Fruit fly (Drosophila melanogaster): ENCODE measurements around the gene Sptr.

Gene Sptr

dm6 chrX:8481462-8481861 lies 17.2 kb upstream of the Sptr start, which contains the start of gene Cp38:
Gene Cp38, plus strand, starts transcription at chrX:8481837.
- no peak for TF ChIP-seq foxo (GFP tag; optimal IDR thresholded peaks at IDR 0.05)
- no peak for TF ChIP-seq Dif (GFP tag; optimal IDR thresholded peaks at IDR 0.05; ENCODE audit: partially characterized antibody)
- TF ChIP-seq Hr83 (GFP tag; optimal IDR thresholded peaks at IDR 0.05; ENCODE audit: poor library complexity, severe bottlenecking): no peak
- no peak for TF ChIP-seq Mio (GFP tag; optimal IDR thresholded peaks at IDR 0.05)
- TF ChIP-seq Dfd (GFP tag; optimal IDR thresholded peaks at IDR 0.05): no peak
- TF ChIP-seq dmrt93B (GFP tag; optimal IDR thresholded peaks at IDR 0.05): no peak
- TF ChIP-seq Vsx2 (GFP tag; optimal IDR thresholded peaks at IDR 0.05; ENCODE audit: partially characterized antibody): no peak
- TF ChIP-seq Hnf4 (GFP tag; optimal IDR thresholded peaks at IDR 0.05): no peak
- TF ChIP-seq Hr78 (GFP tag; optimal IDR thresholded peaks at IDR 0.05): no peak
- TF ChIP-seq dsf (GFP tag; optimal IDR thresholded peaks at IDR 0.05; ENCODE audit: borderline replicate concordance): no peak
- no peak for TF ChIP-seq sv (GFP tag; optimal IDR thresholded peaks at IDR 0.05)
- no peak for TF ChIP-seq brk (GFP tag; optimal IDR thresholded peaks at IDR 0.05)
- TF ChIP-seq woc (GFP tag; optimal IDR thresholded peaks at IDR 0.05): no peak
- TF ChIP-seq CG9705 (GFP tag; optimal IDR thresholded peaks at IDR 0.05): no peak
- no peak for TF ChIP-seq fru (GFP tag; optimal IDR thresholded peaks at IDR 0.05)
- no peak for TF ChIP-seq HLH106 (tag; optimal IDR thresholded peaks at IDR 0.05)
- TF ChIP-seq br (GFP tag; optimal IDR thresholded peaks at IDR 0.05): no peak
- no peak for TF ChIP-seq dl (GFP tag; optimal IDR thresholded peaks at IDR 0.05; ENCODE audit: insufficient read depth in 1 of 2, partially characterized antibody in 2 of 2)

dm6 chrX:8479031-8479568 lies 14.9 kb upstream of the Sptr start, which contains the start of gene Cp36:
Gene Cp36, plus strand, starts transcription at chrX:8479319.
- TF ChIP-seq Mio (GFP tag; optimal IDR thresholded peaks at IDR 0.05): no peak

dm6 chrX:8476817-8477216 lies 12.6 kb upstream of the Sptr start, which contains the start of gene Cp7Fc:
Gene Cp7Fc, plus strand, starts transcription at chrX:8477117.
- TF ChIP-seq Vsx2 (GFP tag; optimal IDR thresholded peaks at IDR 0.05; ENCODE audit: partially characterized antibody): no peak
- TF ChIP-seq Dfd (GFP tag; optimal IDR thresholded peaks at IDR 0.05): no peak
- no peak for TF ChIP-seq Mio (GFP tag; optimal IDR thresholded peaks at IDR 0.05)

- TF ChIP-seq Hnf4 (GFP tag; optimal IDR thresholded peaks at IDR 0.05) (no peak), Hr78 (GFP tag; optimal IDR thresholded peaks at IDR 0.05) (no peak), dl (GFP tag; optimal IDR thresholded peaks at IDR 0.05; ENCODE audit: insufficient read depth in 1 of 2, partially characterized antibody in 2 of 2) (no peak), pan (optimal IDR thresholded peaks at IDR 0.05) (no peak), OdsH (GFP tag; optimal IDR thresholded peaks at IDR 0.05) (no peak), jim (GFP tag; optimal IDR thresholded peaks at IDR 0.05) (no peak), woc (GFP tag; optimal IDR thresholded peaks at IDR 0.05) (no peak), N (GFP tag; optimal IDR thresholded peaks at IDR 0.05) (no peak), dmrt93B (GFP tag; optimal IDR thresholded peaks at IDR 0.05) (no peak), ey (GFP tag; optimal IDR thresholded peaks at IDR 0.05) (no peak), fru (GFP tag; optimal IDR thresholded peaks at IDR 0.05) (no peak), CG9705 (GFP tag; optimal IDR thresholded peaks at IDR 0.05) (no peak), Jra (GFP tag; optimal IDR thresholded peaks at IDR 0.05) (no peak), h (GFP tag; optimal IDR thresholded peaks at IDR 0.05) (no peak), sv (GFP tag; optimal IDR thresholded peaks at IDR 0.05) (no peak), lola (GFP tag; optimal IDR thresholded peaks at IDR 0.05) (no peak), GATAd (GFP tag; optimal IDR thresholded peaks at IDR 0.05) (no peak), br (GFP tag; optimal IDR thresholded peaks at IDR 0.05) (no peak), rgr (GFP tag; optimal IDR thresholded peaks at IDR 0.05) (no peak)
Measured at dm6 chrX:8475657-8476056, 11.4 kb upstream of the Sptr start.

DNA sequence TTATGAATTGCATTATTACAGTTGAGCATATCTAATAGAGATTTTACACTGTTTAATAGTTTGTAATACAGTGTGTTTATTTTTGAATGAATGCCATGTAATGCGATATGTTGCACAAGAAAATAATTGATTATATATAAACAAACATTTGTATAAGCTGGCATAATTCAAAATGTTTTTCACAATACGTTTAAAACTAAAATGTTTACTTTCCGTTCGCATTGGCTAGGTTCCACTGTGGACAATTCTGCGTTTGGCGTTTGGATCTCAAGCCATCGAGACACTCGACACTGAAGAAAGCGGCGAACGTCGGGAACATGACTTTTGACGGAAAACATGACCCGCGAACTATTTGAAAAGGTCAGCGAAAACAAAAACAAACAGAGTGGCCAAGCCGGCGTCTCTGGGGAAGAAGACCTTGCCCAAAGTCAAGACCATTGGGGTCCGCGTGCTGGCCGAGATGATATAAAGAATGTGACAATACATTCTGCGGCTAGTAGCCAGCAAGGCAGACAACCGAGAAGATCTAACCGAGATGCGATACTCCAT lies 9.2 kb upstream of the Sptr start, which contains the start of gene Cp7Fb:
Gene Cp7Fb, plus strand, starts transcription at position 499 of the 549 bp plus-strand sequence.
- no peak for TF ChIP-seq psq (GFP tag; optimal IDR thresholded peaks at IDR 0.05)
- TF ChIP-seq Myc (optimal IDR thresholded peaks at IDR 0.05): no peak
